Worm (Caenorhabditis elegans) whole organism, young adult: ENCODE results near the gene utp-20.

Source experiments
- dpff-1 ChIP-seq: sonication (generic microtip); optimal IDR thresholded peaks from 2 replicates; lab custom pipeline; 2017; ENCODE audit warnings: mild to moderate bottlenecking, missing genetic modification characterization, missing compliant biosample characterization
- snpc-4 ChIP-seq, 5 experiments: fragments of 150-350 bp in 1 of 5; sonication (generic microtip) in 4 of 5; optimal IDR thresholded peaks; 2 replicates each; lab custom pipeline; 2014 to 2018; ENCODE audit warnings: missing genetic modification characterization in 5 of 5, missing biosample characterization in 3 of 5, antibody characterized with exemption in 2 of 5, mild to moderate bottlenecking in 2 of 5, missing compliant biosample characterization in 2 of 5, missing genotype in 2 of 5, moderate library complexity in 2 of 5, missing genetic modification reagents in 1 of 5
- zim-3 ChIP-seq: sonication (generic microtip); optimal IDR thresholded peaks from 2 replicates; lab custom pipeline; 2017; ENCODE audit warnings: mild to moderate bottlenecking, missing genetic modification characterization, moderate library complexity, missing compliant biosample characterization

DNA sequence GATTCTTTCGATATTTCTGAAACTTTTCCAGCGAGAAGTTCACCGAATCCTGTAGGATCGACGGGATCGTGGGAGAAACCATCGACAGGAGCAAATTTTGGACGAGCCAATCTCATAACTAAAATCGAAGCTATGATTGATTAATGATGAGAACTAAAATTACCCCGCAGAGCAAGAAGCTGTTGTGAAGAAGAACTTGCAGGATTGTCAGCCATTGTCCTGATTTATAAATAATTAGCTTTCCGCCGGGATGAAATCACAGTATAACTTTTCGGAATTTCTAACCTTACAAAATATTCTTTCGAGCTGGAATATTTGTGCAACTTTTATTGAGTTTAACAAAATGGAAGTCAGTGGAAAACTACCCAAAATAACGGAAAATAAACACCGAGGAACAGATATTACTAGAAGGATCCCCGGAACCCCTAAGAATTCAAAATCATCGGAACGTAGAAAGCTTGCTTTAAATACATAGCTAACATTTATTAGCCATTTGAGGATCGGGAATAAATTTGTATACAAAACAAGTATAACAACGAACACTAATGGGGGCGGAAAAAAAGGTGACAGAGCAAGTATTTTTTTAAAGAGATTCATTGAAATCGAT, 51.2 kb downstream of the utp-20 start, which contains the start of gene C56C10.7:
- TF ChIP-seq zim-3 (tag; lab: Kevin White, UChicago) (no peak), dpff-1 (tag; lab: Kevin White, UChicago) (peak; percentile 34), snpc-4 (GFP tag; optimal IDR thresholded peaks at IDR 0.05; lab: Kevin White, UChicago) (peak; percentile 44), snpc-4 (tag; optimal IDR thresholded peaks at IDR 0.05; lab: Kevin White, UChicago) (peak in 2 of 4 experiments; percentile 30 to 61)
